Worm (Caenorhabditis elegans): ENCODE measurements around the gene C18E9.9.

- TF ChIP-seq egl-27 (tag; optimal IDR thresholded peaks at IDR 0.05): no peak
- TF ChIP-seq fos-1 (tag; optimal IDR thresholded peaks at IDR 0.05): no peak
- TF ChIP-seq egl-43 (GFP tag; IDR thresholded peaks at IDR 0.05): no peak
- TF ChIP-seq mep-1 (tag; optimal IDR thresholded peaks at IDR 0.05): no peak
- no peak for TF ChIP-seq nhr-237 (tag; optimal IDR thresholded peaks at IDR 0.05)
- TF ChIP-seq lsy-2 (tag; optimal IDR thresholded peaks at IDR 0.05): no peak
These were observed 32.4 kb downstream of the C18E9.9 start for ce11 chrII:8956896-8957295.
